Fruit fly (Drosophila melanogaster): ENCODE results near the gene CG42813.

DNA sequence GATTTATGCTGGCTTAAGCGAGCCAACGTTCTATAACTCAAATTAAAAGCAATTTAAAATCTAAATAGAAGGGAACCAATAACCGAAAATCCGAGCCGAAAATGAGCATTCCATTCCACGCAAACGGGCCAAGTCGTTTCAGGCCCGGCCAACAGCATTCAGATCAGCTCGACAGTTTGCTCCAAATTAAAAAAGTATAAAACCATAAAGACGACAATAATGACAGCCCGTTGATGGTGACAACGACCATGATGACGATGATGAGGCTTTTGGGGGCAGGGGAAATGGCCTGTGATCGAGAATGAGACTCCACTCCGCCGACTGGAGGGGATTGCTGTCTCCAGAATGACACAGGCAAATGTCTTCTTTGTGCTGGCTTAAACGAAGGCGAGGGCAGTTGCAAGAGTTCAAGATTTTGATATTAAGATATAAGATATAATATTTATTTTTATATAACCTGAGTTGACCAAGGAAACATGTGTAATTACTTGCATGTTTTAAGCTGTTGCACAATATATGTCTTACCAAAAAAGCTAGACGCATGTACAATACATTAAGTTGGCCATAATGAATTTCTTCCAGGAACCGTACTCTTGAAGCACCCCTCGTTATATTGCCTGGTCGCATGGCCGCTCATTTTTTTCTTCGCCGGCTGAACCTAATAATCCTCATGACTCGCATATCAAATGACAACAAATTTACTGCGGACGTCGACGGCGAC lies 23.5 kb downstream of the CG42813 start:
- TF ChIP-seq psq (optimal IDR thresholded peaks at IDR 0.05) (no peak), h (optimal IDR thresholded peaks at IDR 0.05) (no peak), Myc (optimal IDR thresholded peaks at IDR 0.05) (no peak), ttk (optimal IDR thresholded peaks at IDR 0.05) (no peak), insv (optimal IDR thresholded peaks at IDR 0.05) (no peak), Sin3A (optimal IDR thresholded peaks at IDR 0.05) (no peak)

Measured in Kc167 (cell line).